Worm (Caenorhabditis elegans) whole organism, L1 larva: Measurements from ENCODE around the gene trpp-4.
A peak's percentile ranks its signal among the peaks of the same experiment; 100 is the strongest.
"Not testable (repeated sequence)": the region's sequence is repeated elsewhere in the genome, so short reads cannot be mapped to it uniquely, and the experiment has no call there.

Source experiments
- F16B12.6 ChIP-seq: fragments of 150-350 bp; optimal IDR thresholded peaks from 2 replicates; lab custom pipeline; 2014; ENCODE audit warnings: missing biosample characterization, missing genetic modification characterization
- aly-2 ChIP-seq: fragments of 150-350 bp; optimal IDR thresholded peaks from 2 replicates; lab custom pipeline; 2014; ENCODE audit warnings: missing biosample characterization, missing genetic modification characterization
- blmp-1 ChIP-seq: fragments of 150-350 bp; optimal IDR thresholded peaks from 2 replicates; lab custom pipeline; 2014; ENCODE audit warnings: missing biosample characterization, missing genetic modification characterization
- ceh-82 ChIP-seq, 3 experiments: fragments of 150-350 bp in 1 of 3; sonication (generic microtip) in 2 of 3; optimal IDR thresholded peaks; 2 replicates each; lab custom pipeline; 2014 to 2017; ENCODE audit warnings: missing biosample characterization in 3 of 3, missing genetic modification characterization in 3 of 3
- dpl-1 ChIP-seq, 3 experiments: fragments of 150-350 bp in 2 of 3; sonication (generic microtip) in 1 of 3; optimal IDR thresholded peaks; 2 replicates each; lab custom pipeline; 2014 to 2017; ENCODE audit warnings: missing biosample characterization in 3 of 3, missing genetic modification characterization in 3 of 3, missing genetic modification reagents in 3 of 3
- efl-1 ChIP-seq, 4 experiments: fragments of 150-350 bp; optimal IDR thresholded peaks in 3 of 4; peaks in 1 of 4; 1 replicate in 1 of 4; 2 replicates in 3 of 4; lab custom pipeline; 2014; ENCODE audit warnings: missing biosample characterization in 2 of 4, missing genetic modification characterization in 2 of 4, missing genetic modification reagents in 2 of 4
- elt-3 ChIP-seq, 6 experiments: fragments of 150-350 bp in 1 of 6; sonication (generic microtip); optimal IDR thresholded peaks; 2 replicates each; lab custom pipeline; 2017 to 2018; ENCODE audit warnings: missing biosample characterization in 6 of 6, missing genetic modification characterization in 6 of 6, inconsistent platforms in 1 of 6
- fkh-10 ChIP-seq: sonication (generic microtip); optimal IDR thresholded peaks from 2 replicates; lab custom pipeline; 2017; ENCODE audit warnings: missing biosample characterization, missing genetic modification reagents, missing genetic modification characterization
- fkh-8 ChIP-seq: sonication (generic microtip); optimal IDR thresholded peaks from 2 replicates; lab custom pipeline; 2016; ENCODE audit warnings: mild to moderate bottlenecking, missing genetic modification characterization, missing compliant biosample characterization
- hlh-4 ChIP-seq: sonication (generic microtip); optimal IDR thresholded peaks from 2 replicates; lab custom pipeline; 2016; ENCODE audit warnings: mild to moderate bottlenecking, missing genetic modification characterization, missing compliant biosample characterization
- irx-1 ChIP-seq: sonication (generic microtip); optimal IDR thresholded peaks from 2 replicates; lab custom pipeline; 2016; ENCODE audit warnings: missing genetic modification characterization, missing compliant biosample characterization
- jun-1 ChIP-seq: fragments of 150-350 bp; optimal IDR thresholded peaks from 2 replicates; lab custom pipeline; 2014; ENCODE audit warnings: missing biosample characterization, missing genetic modification reagents, missing genetic modification characterization
- lin-13 ChIP-seq: fragments of 150-350 bp; optimal IDR thresholded peaks from 2 replicates; lab custom pipeline; 2014; ENCODE audit warnings: missing biosample characterization, missing genetic modification reagents, missing genetic modification characterization
- lin-14 ChIP-seq: fragments of 200-800 bp; sonication (Bioruptor generic); optimal IDR thresholded peaks from 2 replicates; lab custom pipeline; 2018; ENCODE audit warnings: mild to moderate bottlenecking, missing genetic modification characterization, moderate library complexity, missing compliant biosample characterization
- lin-35 ChIP-seq, 2 experiments: fragments of 150-350 bp; optimal IDR thresholded peaks; 2 replicates each; lab custom pipeline; 2014; ENCODE audit warnings: missing biosample characterization in 2 of 2, missing genetic modification characterization in 2 of 2, missing genetic modification reagents in 2 of 2
- lsy-2 ChIP-seq, 2 experiments: fragments of 150-350 bp; optimal IDR thresholded peaks; 2 replicates each; lab custom pipeline; 2014; ENCODE audit warnings: missing biosample characterization in 2 of 2, missing genetic modification characterization in 2 of 2
- mdl-1 ChIP-seq, 2 experiments: fragments of 150-350 bp; optimal IDR thresholded peaks; 2 replicates each; lab custom pipeline; 2014 to 2017; ENCODE audit warnings: missing biosample characterization in 2 of 2, missing genetic modification characterization in 2 of 2, inconsistent platforms in 1 of 2
- mep-1 ChIP-seq: fragments of 150-350 bp; optimal IDR thresholded peaks from 2 replicates; lab custom pipeline; 2014; ENCODE audit warnings: missing biosample characterization, missing genetic modification characterization
- nhr-20 ChIP-seq: sonication (generic microtip); optimal IDR thresholded peaks from 2 replicates; lab custom pipeline; 2016; ENCODE audit warnings: mild to moderate bottlenecking, missing genetic modification characterization, missing compliant biosample characterization
- nhr-237 ChIP-seq: fragments of 150-350 bp; optimal IDR thresholded peaks from 2 replicates; lab custom pipeline; 2014; ENCODE audit warnings: missing biosample characterization, missing genetic modification characterization
- nhr-47 ChIP-seq: sonication (generic microtip); optimal IDR thresholded peaks from 2 replicates; lab custom pipeline; 2016; ENCODE audit warnings: mild to moderate bottlenecking, missing genetic modification characterization, moderate library complexity, missing compliant biosample characterization
- nhr-71 ChIP-seq: sonication (generic microtip); optimal IDR thresholded peaks from 2 replicates; lab custom pipeline; 2016; ENCODE audit warnings: mild to moderate bottlenecking, missing genetic modification characterization, moderate library complexity, missing compliant biosample characterization
- nhr-76 ChIP-seq: sonication (generic microtip); optimal IDR thresholded peaks from 2 replicates; lab custom pipeline; 2017; ENCODE audit warnings: missing biosample characterization, missing genetic modification characterization
- rnt-1 ChIP-seq: sonication (generic microtip); optimal IDR thresholded peaks from 2 replicates; lab custom pipeline; 2016; ENCODE audit warnings: mild to moderate bottlenecking, missing genetic modification characterization, moderate library complexity, missing compliant biosample characterization
- skn-1 ChIP-seq: fragments of 150-350 bp; optimal IDR thresholded peaks from 2 replicates; lab custom pipeline; 2014; ENCODE audit warnings: missing biosample characterization, missing genetic modification characterization
- snpc-4 ChIP-seq: fragments of 150-350 bp; optimal IDR thresholded peaks from 2 replicates; lab custom pipeline; 2014; ENCODE audit warnings: missing biosample characterization, missing genetic modification characterization
- snu-23 ChIP-seq: sonication (generic microtip); optimal IDR thresholded peaks from 2 replicates; lab custom pipeline; 2016; ENCODE audit warnings: missing genetic modification characterization, missing compliant biosample characterization
- sox-4 ChIP-seq: sonication (generic microtip); optimal IDR thresholded peaks from 2 replicates; lab custom pipeline; 2016; ENCODE audit warnings: missing genetic modification characterization, missing compliant biosample characterization
- swsn-7 ChIP-seq: sonication (generic microtip); optimal IDR thresholded peaks from 2 replicates; lab custom pipeline; 2016; ENCODE audit warnings: missing genetic modification characterization, missing compliant biosample characterization
- tbx-2 ChIP-seq: sonication (generic microtip); optimal IDR thresholded peaks from 2 replicates; lab custom pipeline; 2016; ENCODE audit warnings: missing genetic modification characterization, missing compliant biosample characterization
- unc-98 ChIP-seq: fragments of 200-800 bp; sonication (Bioruptor generic); IDR thresholded peaks from 2 replicates; pipeline ENCODE4 v1.3.6; 2022; ENCODE audit warnings: missing genetic modification characterization, missing compliant biosample characterization
- xbp-1 ChIP-seq: sonication (generic microtip); optimal IDR thresholded peaks from 2 replicates; lab custom pipeline; 2016; ENCODE audit warnings: missing genetic modification characterization, missing compliant biosample characterization
- zip-4 ChIP-seq: fragments of 200-800 bp; sonication (Bioruptor generic); optimal IDR thresholded peaks from 2 replicates; lab custom pipeline; 2018; ENCODE audit warnings: mild to moderate bottlenecking, missing genetic modification characterization, moderate library complexity, missing compliant biosample characterization

Gene trpp-4

DNA sequence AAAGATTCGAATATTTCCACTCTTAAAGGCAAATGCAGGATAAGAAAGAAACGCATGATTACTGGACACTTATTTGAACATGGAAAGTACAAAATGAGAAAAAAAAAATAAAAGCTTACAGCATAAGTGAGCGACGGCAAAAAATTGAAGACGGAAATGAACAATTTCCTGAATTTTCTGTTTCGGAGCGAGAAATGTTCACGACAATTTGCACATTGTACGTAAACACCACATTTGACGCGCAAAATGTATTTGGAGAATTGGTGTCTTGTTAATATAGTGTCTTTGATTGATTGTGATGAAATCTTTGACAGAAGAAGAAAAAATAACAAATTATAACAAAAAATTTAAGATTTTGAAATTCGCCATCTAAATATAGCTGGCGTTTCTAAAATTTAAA is 25.5 kb downstream of the trpp-4 start, which contains the start of gene F36D4.5:
TSS of gene F36D4.5 (minus strand) at position 225 of the 400 bp plus-strand sequence.
- TF ChIP-seq zip-4 (GFP tag; lab: Kevin White, UChicago) (no peak), hlh-4 (tag; lab: Kevin White, UChicago) (no peak), nhr-71 (tag; lab: Kevin White, UChicago) (peak; percentile 50), irx-1 (tag; lab: Kevin White, UChicago) (peak; percentile 25), fkh-8 (tag; lab: Kevin White, UChicago) (peak; percentile 9), lin-14 (GFP tag; lab: Kevin White, UChicago) (peak; percentile 73), nhr-76 (no peak), skn-1 (tag; lab: Kevin White, UChicago) (peak; percentile 0), mep-1 (tag; lab: Kevin White, UChicago) (peak; percentile 76), nhr-237 (tag; lab: Kevin White, UChicago) (no peak), xbp-1 (tag; lab: Kevin White, UChicago) (peak; percentile 27), rnt-1 (no peak), dpl-1 (GFP tag; optimal IDR thresholded peaks at IDR 0.05; lab: Kevin White, UChicago) (peak; percentile 13 to 60 (median 26)), lin-35 (GFP tag; optimal IDR thresholded peaks at IDR 0.05; lab: Kevin White, UChicago) (peak; percentile 48 to 52), efl-1 (optimal IDR thresholded peaks at IDR 0.05; lab: Kevin White, UChicago) (peak; percentile 16 to 50), efl-1 (GFP tag; optimal IDR thresholded peaks at IDR 0.05 in 1 of 2; lab: Kevin White, UChicago) (peak; percentile 31 to 76), lsy-2 (tag; optimal IDR thresholded peaks at IDR 0.05; lab: Kevin White, UChicago) (peak; percentile 42 to 57), blmp-1 (tag; lab: Kevin White, UChicago) (peak; percentile 39), lin-13 (GFP tag; lab: Kevin White, UChicago) (peak; percentile 1), ceh-82 (tag; optimal IDR thresholded peaks at IDR 0.05; lab: Kevin White, UChicago) (peak in 1 of 3 experiments; percentile 14), aly-2 (tag; lab: Kevin White, UChicago) (no peak), fkh-10 (GFP tag; lab: Kevin White, UChicago) (peak; percentile 54), F16B12.6 (tag; lab: Kevin White, UChicago) (peak; percentile 85), swsn-7 (tag; lab: Kevin White, UChicago) (peak; percentile 45), elt-3 (tag; optimal IDR thresholded peaks at IDR 0.05; lab: Kevin White, UChicago) (no peak), snu-23 (GFP tag; lab: Kevin White, UChicago) (peak; percentile 47), nhr-20 (tag; lab: Kevin White, UChicago) (no peak), nhr-47 (tag; lab: Kevin White, UChicago) (peak; percentile 38), mdl-1 (tag; optimal IDR thresholded peaks at IDR 0.05; lab: Kevin White, UChicago) (peak in 1 of 2 experiments; percentile 14), tbx-2 (tag; lab: Kevin White, UChicago) (peak; percentile 41)

DNA sequence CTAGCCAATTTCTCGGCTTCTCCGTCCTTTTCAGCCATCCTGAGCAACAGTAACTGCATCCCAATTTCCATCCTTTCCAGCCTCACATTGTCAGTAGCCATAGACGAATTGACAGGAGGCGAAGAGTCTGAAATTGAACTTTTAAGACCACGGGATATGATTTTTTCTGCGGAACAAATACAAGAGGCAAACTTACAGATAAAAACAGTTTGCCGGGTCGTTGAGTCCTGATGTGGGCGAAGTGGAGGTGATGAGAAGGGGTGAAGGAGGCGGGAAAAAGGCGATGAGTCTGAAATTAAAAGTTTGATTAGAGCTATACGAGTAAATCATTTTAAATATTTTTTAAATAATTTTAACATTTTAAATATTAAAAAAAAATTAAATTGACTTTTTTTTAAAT is 26.9 kb downstream of the trpp-4 start, which contains the start of gene F36D4.6:
TSS of gene F36D4.6 (minus strand) at position 101 of the 400 bp plus-strand sequence.
- no peak for TF ChIP-seq sox-4
- no peak for TF ChIP-seq efl-1 (optimal IDR thresholded peaks at IDR 0.05; lab: Kevin White, UChicago)
- TF ChIP-seq efl-1 (GFP tag; optimal IDR thresholded peaks at IDR 0.05 in 1 of 2; lab: Kevin White, UChicago): peak in 1 of 2 experiments; percentile 50

DNA sequence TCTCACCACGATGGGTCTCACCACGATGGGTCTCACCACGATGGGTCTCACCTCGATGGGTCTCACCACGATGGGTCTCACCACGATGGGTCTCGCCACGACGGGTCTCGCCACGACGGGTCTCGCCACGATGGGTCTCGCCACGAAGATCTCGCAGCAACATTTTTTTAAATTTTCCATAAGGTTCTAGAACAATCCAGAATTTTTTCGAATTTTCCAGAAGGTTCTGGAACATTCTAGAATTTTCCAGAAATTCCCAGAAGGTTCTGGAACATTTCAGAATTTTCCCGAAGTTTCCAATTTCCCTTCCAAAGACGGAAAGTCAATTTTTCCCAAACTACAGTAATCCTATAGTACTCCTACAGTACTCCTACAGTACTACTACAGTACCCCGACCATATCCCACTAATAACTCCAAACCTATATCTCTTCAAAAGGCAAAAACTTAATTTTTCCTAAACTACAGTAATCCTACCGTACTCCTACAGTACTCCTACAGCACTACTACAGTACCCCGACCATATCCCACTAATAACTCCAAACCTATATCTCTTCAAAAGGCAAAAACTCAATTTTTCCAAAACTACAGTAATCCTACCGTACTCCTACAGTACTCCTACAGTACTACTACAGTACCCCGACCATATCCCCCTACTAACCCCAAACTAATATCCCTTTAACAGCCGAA is 39.3 kb downstream of the trpp-4 start, which contains the start of gene Y54B9A.1:
TSS of gene Y54B9A.1 (minus strand) at position 235 of the 688 bp plus-strand sequence.
- TF ChIP-seq mep-1 (tag; lab: Kevin White, UChicago); tbx-2 (tag; lab: Kevin White, UChicago); unc-98: not testable (repeated sequence)

DNA sequence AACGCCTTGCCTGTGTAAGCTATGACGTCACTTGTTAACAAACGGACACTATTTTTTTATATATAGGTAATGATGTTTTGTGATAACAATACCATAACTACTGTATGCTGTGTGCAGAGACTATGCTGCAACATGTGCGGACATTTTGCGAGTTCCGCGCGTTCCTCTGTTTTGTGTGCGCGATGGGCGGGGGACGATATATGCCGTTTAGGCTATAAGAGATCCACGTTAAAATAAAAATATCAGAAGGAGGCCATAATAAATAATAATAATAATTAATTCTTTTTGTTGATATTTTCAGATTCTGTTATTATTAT is 39.8 kb downstream of the trpp-4 start:
- TF ChIP-seq snpc-4: peak; percentile 21
- no peak for TF ChIP-seq jun-1 (tag; lab: Kevin White, UChicago)
